Fruit fly (Drosophila melanogaster) whole organism, embryonic: Measurements from ENCODE around the gene Tbcc.

ENCODE experiments used
- Ada2b ChIP-seq: fragments of 200-800 bp; sonication (Bioruptor generic); IDR thresholded peaks from 2 replicates; pipeline ENCODE4 v1.3.6; 2022; ENCODE audit warnings: missing biosample characterization, missing genetic modification characterization
- Adf1 ChIP-seq: fragments of 200-800 bp; sonication (Bioruptor generic); IDR thresholded peaks from 2 replicates; pipeline ENCODE4 v1.3.6; 2022; ENCODE audit warnings: missing biosample characterization, missing genetic modification characterization
- Atf3 ChIP-seq: fragments of 200-800 bp; sonication (Bioruptor generic); optimal IDR thresholded peaks from 3 replicates; lab custom pipeline; 2016; ENCODE audit warnings: missing biosample characterization, missing genetic modification characterization
- BEAF-32 ChIP-seq: fragments of 200-800 bp; sonication (Bioruptor generic); optimal IDR thresholded peaks from 3 replicates; lab custom pipeline; 2017; ENCODE audit warnings: missing biosample characterization, missing genetic modification characterization, mild to moderate bottlenecking, moderate library complexity, missing genetic modification reagents
- CG11560 ChIP-seq: fragments of 200-800 bp; sonication (Bioruptor generic); IDR thresholded peaks from 3 replicates; pipeline ENCODE4 v1.3.6; 2022; ENCODE audit warnings: missing biosample characterization, missing genetic modification characterization
- CG12659 ChIP-seq: fragments of 200-800 bp; sonication (Bioruptor generic); optimal IDR thresholded peaks from 3 replicates; lab custom pipeline; 2017; ENCODE audit warnings: mild to moderate bottlenecking, missing biosample characterization, missing genetic modification reagents, missing genetic modification characterization
- CG12769 ChIP-seq: fragments of 200-800 bp; sonication (Bioruptor generic); optimal IDR thresholded peaks from 2 replicates; lab custom pipeline; 2019; ENCODE audit warnings: missing biosample characterization, mild to moderate bottlenecking, missing genetic modification characterization, moderate library complexity
- CG16863 ChIP-seq: fragments of 200-800 bp; sonication (Bioruptor generic); optimal IDR thresholded peaks from 3 replicates; lab custom pipeline; 2016; ENCODE audit warnings: missing biosample characterization, missing genetic modification characterization
- CG2116 ChIP-seq: fragments of 200-800 bp; sonication (Bioruptor generic); optimal IDR thresholded peaks from 3 replicates; lab custom pipeline; 2018; ENCODE audit warnings: missing biosample characterization, mild to moderate bottlenecking, missing genetic modification characterization
- CG2875 ChIP-seq: fragments of 200-800 bp; sonication (Bioruptor generic); optimal IDR thresholded peaks from 2 replicates; lab custom pipeline; 2017; ENCODE audit warnings: missing biosample characterization, mild to moderate bottlenecking, missing genetic modification characterization, missing genetic modification reagents
- CG2889 ChIP-seq: fragments of 200-800 bp; sonication (Bioruptor generic); IDR thresholded peaks from 3 replicates; pipeline ENCODE4 v1.3.6; 2022; ENCODE audit warnings: missing biosample characterization, missing genetic modification characterization
- CG30020 ChIP-seq: fragments of 200-800 bp; optimal IDR thresholded peaks from 2 replicates; lab custom pipeline; 2019; ENCODE audit warnings: missing biosample characterization, mild to moderate bottlenecking, missing genetic modification characterization, moderate library complexity
- CG3281 ChIP-seq: fragments of 200-800 bp; sonication (Bioruptor generic); optimal IDR thresholded peaks from 3 replicates; lab custom pipeline; 2017; ENCODE audit warnings: missing biosample characterization, mild to moderate bottlenecking, missing genetic modification characterization
- CG3838 ChIP-seq: fragments of 200-800 bp; sonication (Bioruptor generic); optimal IDR thresholded peaks from 3 replicates; lab custom pipeline; 2016; ENCODE audit warnings: missing biosample characterization, missing genetic modification characterization
- CG4360 ChIP-seq: fragments of 200-800 bp; sonication (Bioruptor generic); IDR thresholded peaks from 2 replicates; pipeline ENCODE4 v1.3.6; 2022; ENCODE audit warnings: missing biosample characterization, missing genetic modification characterization
- CG4730 ChIP-seq: fragments of 200-800 bp; sonication (Bioruptor generic); IDR thresholded peaks from 2 replicates; pipeline ENCODE4 v1.3.6; 2022; ENCODE audit warnings: missing biosample characterization, missing genetic modification characterization
- CG5953 ChIP-seq: fragments of 200-800 bp; sonication (Bioruptor generic); IDR thresholded peaks from 2 replicates; pipeline ENCODE4 v1.3.6; 2022; ENCODE audit warnings: missing biosample characterization, missing genetic modification characterization
- CG9609 ChIP-seq: fragments of 200-800 bp; sonication (Bioruptor generic); optimal IDR thresholded peaks from 3 replicates; lab custom pipeline; 2016; ENCODE audit warnings: missing biosample characterization, missing genetic modification characterization
- Dbx ChIP-seq: fragments of 200-800 bp; sonication (Bioruptor generic); IDR thresholded peaks from 3 replicates; pipeline ENCODE4 v1.3.6; 2022; ENCODE audit warnings: missing biosample characterization, missing genetic modification characterization
- Ets97D ChIP-seq: fragments of 200-800 bp; sonication (Bioruptor generic); optimal IDR thresholded peaks from 3 replicates; lab custom pipeline; 2016; ENCODE audit warnings: missing biosample characterization, missing genetic modification characterization
- Gug ChIP-seq: fragments of 200-800 bp; sonication (Bioruptor generic); IDR thresholded peaks from 4 replicates; pipeline ENCODE4 v1.3.6; 2022; ENCODE audit warnings: missing biosample characterization, missing genetic modification characterization
- HmgD ChIP-seq: fragments of 200-800 bp; sonication (Bioruptor generic); optimal IDR thresholded peaks from 3 replicates; lab custom pipeline; 2016; ENCODE audit warnings: missing biosample characterization, missing genetic modification characterization
- Hmr ChIP-seq: fragments of 200-800 bp; sonication (Bioruptor generic); optimal IDR thresholded peaks from 3 replicates; lab custom pipeline; 2017; ENCODE audit warnings: mild to moderate bottlenecking, missing biosample characterization, missing genetic modification reagents, missing genetic modification characterization
- Lim3 ChIP-seq: fragments of 200-800 bp; sonication (Bioruptor generic); IDR thresholded peaks from 2 replicates; pipeline ENCODE4 v1.3.6; 2022; ENCODE audit warnings: missing biosample characterization, missing genetic modification characterization
- MESR4 ChIP-seq: fragments of 200-800 bp; sonication (Bioruptor generic); optimal IDR thresholded peaks from 2 replicates; lab custom pipeline; 2018; ENCODE audit warnings: missing biosample characterization, mild to moderate bottlenecking, missing genetic modification characterization, moderate library complexity
- NC2α ChIP-seq: fragments of 200-800 bp; sonication (Bioruptor generic); optimal IDR thresholded peaks from 2 replicates; lab custom pipeline; 2016; ENCODE audit warnings: missing biosample characterization, missing genetic modification characterization
- NC2β ChIP-seq: fragments of 200-800 bp; sonication (Bioruptor generic); optimal IDR thresholded peaks from 2 replicates; lab custom pipeline; 2016; ENCODE audit warnings: missing biosample characterization, missing genetic modification characterization
- NK7.1 ChIP-seq: fragments of 200-800 bp; sonication (Bioruptor generic); optimal IDR thresholded peaks from 3 replicates; lab custom pipeline; 2016; ENCODE audit warnings: missing biosample characterization, missing genetic modification characterization
- Sry-β ChIP-seq: fragments of 200-800 bp; sonication (Bioruptor generic); optimal IDR thresholded peaks from 2 replicates; lab custom pipeline; 2018; ENCODE audit warnings: missing biosample characterization, mild to moderate bottlenecking, missing genetic modification characterization, moderate library complexity
- Sry-δ ChIP-seq: fragments of 200-800 bp; sonication (Bioruptor generic); optimal IDR thresholded peaks from 2 replicates; lab custom pipeline; 2016; ENCODE audit warnings: missing biosample characterization, missing genetic modification characterization
- Taf1 ChIP-seq: fragments of 200-800 bp; sonication (Bioruptor generic); IDR thresholded peaks from 2 replicates; pipeline ENCODE4 v1.3.6; 2022; ENCODE audit warnings: missing biosample characterization, missing genetic modification characterization
- Trl ChIP-seq, 3 experiments: fragments of >200 bp in 2 of 3; fragments of 200-800 bp in 1 of 3; sonication (Bioruptor generic) in 1 of 3; optimal IDR thresholded peaks; 2 replicates in 1 of 3; 3 replicates in 2 of 3; lab custom pipeline; 2016 to 2017; ENCODE audit warnings: missing biosample characterization in 1 of 3, missing genetic modification characterization in 1 of 3
- aop ChIP-seq: fragments of 200-800 bp; sonication (Bioruptor generic); IDR thresholded peaks from 2 replicates; pipeline ENCODE4 v1.3.6; 2022; ENCODE audit warnings: missing biosample characterization, missing genetic modification characterization
- bab2 ChIP-seq: fragments of 200-800 bp; sonication (Bioruptor generic); optimal IDR thresholded peaks from 2 replicates; lab custom pipeline; 2016; ENCODE audit warnings: missing biosample characterization, missing genetic modification characterization
- crc ChIP-seq: fragments of 200-800 bp; sonication (Bioruptor generic); optimal IDR thresholded peaks from 2 replicates; lab custom pipeline; 2016; ENCODE audit warnings: missing biosample characterization, missing genetic modification characterization
- crp ChIP-seq, 2 experiments: fragments of 200-800 bp; sonication (Bioruptor generic); optimal IDR thresholded peaks; 2 replicates in 1 of 2; 3 replicates in 1 of 2; lab custom pipeline; 2017; ENCODE audit warnings: missing biosample characterization in 2 of 2, missing genetic modification characterization in 2 of 2, mild to moderate bottlenecking in 1 of 2, moderate library complexity in 1 of 2
- dati ChIP-seq: fragments of 200-800 bp; sonication (Bioruptor generic); IDR thresholded peaks from 2 replicates; pipeline ENCODE4 v1.3.6; 2022; ENCODE audit warnings: missing biosample characterization, missing genetic modification characterization
- en ChIP-seq: fragments of 200-800 bp; sonication (Bioruptor generic); optimal IDR thresholded peaks from 2 replicates; lab custom pipeline; 2016; ENCODE audit warnings: missing biosample characterization, missing genetic modification characterization
- fru ChIP-seq: fragments of >200 bp; optimal IDR thresholded peaks from 2 replicates; lab custom pipeline; 2017
- lbe ChIP-seq: fragments of 200-800 bp; sonication (Bioruptor generic); optimal IDR thresholded peaks from 2 replicates; lab custom pipeline; 2016; ENCODE audit warnings: missing biosample characterization, mild to moderate bottlenecking, missing genetic modification characterization
- lilli ChIP-seq: fragments of 200-800 bp; sonication (Bioruptor generic); optimal IDR thresholded peaks from 3 replicates; lab custom pipeline; 2016; ENCODE audit warnings: missing biosample characterization, missing genetic modification characterization
- lmd ChIP-seq: fragments of 200-800 bp; sonication (Bioruptor generic); IDR thresholded peaks from 2 replicates; pipeline ENCODE4 v1.3.6; 2022; ENCODE audit warnings: missing biosample characterization, missing genetic modification characterization
- nmo ChIP-seq: fragments of 200-800 bp; sonication (Bioruptor generic); optimal IDR thresholded peaks from 2 replicates; lab custom pipeline; 2018; ENCODE audit warnings: missing biosample characterization, mild to moderate bottlenecking, missing genetic modification characterization, moderate library complexity
- nom ChIP-seq: fragments of 200-800 bp; sonication (Bioruptor generic); optimal IDR thresholded peaks from 2 replicates; lab custom pipeline; 2017; ENCODE audit warnings: missing biosample characterization, missing genetic modification characterization, mild to moderate bottlenecking, moderate library complexity, missing genetic modification reagents
- pho ChIP-seq: fragments of 200-800 bp; sonication (Bioruptor generic); optimal IDR thresholded peaks from 2 replicates; lab custom pipeline; 2016; ENCODE audit warnings: missing biosample characterization, missing genetic modification characterization
- pnt ChIP-seq: fragments of 200-800 bp; sonication (Bioruptor generic); optimal IDR thresholded peaks from 3 replicates; lab custom pipeline; 2016; ENCODE audit warnings: missing biosample characterization, missing genetic modification characterization
- pzg ChIP-seq: fragments of 200-800 bp; sonication (Bioruptor generic); optimal IDR thresholded peaks from 3 replicates; lab custom pipeline; 2018; ENCODE audit warnings: missing biosample characterization, mild to moderate bottlenecking, missing genetic modification characterization, moderate library complexity
- rib ChIP-seq: fragments of 200-800 bp; sonication (Bioruptor generic); IDR thresholded peaks from 2 replicates; pipeline ENCODE4 v1.3.6; 2022; ENCODE audit warnings: missing biosample characterization, missing genetic modification characterization
- scrt ChIP-seq: fragments of 200-800 bp; sonication (Bioruptor generic); optimal IDR thresholded peaks from 2 replicates; lab custom pipeline; 2018; ENCODE audit warnings: missing biosample characterization, mild to moderate bottlenecking, missing genetic modification characterization, moderate library complexity
- toy ChIP-seq: fragments of 200-800 bp; sonication (Bioruptor generic); IDR thresholded peaks from 2 replicates; pipeline ENCODE4 v1.3.6; 2022; ENCODE audit warnings: missing biosample characterization, missing genetic modification characterization
- trem ChIP-seq: fragments of 200-800 bp; optimal IDR thresholded peaks from 3 replicates; lab custom pipeline; 2019; ENCODE audit warnings: missing biosample characterization, mild to moderate bottlenecking, missing genetic modification characterization, moderate library complexity
- ttk ChIP-seq: fragments of 200-800 bp; sonication (Bioruptor generic); IDR thresholded peaks from 2 replicates; pipeline ENCODE4 v2.1.2; 2022; ENCODE audit warnings: missing biosample characterization, missing genetic modification characterization
- vvl ChIP-seq: fragments of 200-800 bp; sonication (Bioruptor generic); IDR thresholded peaks from 2 replicates; pipeline ENCODE4 v1.3.6; 2022; ENCODE audit warnings: missing biosample characterization, missing genetic modification characterization

Gene Tbcc

dm6 chr2L:4197913-4198319 is 10.3 kb upstream of the Tbcc start, which contains the start of gene Naprt (continued):
- TF ChIP-seq CG3838 (GFP tag; lab: Kevin White, UChicago) (no peak), Hmr (peak; percentile 5), Trl (optimal IDR thresholded peaks at IDR 0.05; lab: Kevin White, UChicago) (no peak), Trl (GFP tag; optimal IDR thresholded peaks at IDR 0.05; lab: Kevin White, UChicago) (no peak), CG2116 (peak; percentile 21), CG4360 (GFP tag; lab: Robert Waterston, UW) (no peak), Taf1 (no peak), pzg (GFP tag; lab: Kevin White, UChicago) (peak; percentile 48), crc (no peak), Ada2b (no peak), pnt (GFP tag; lab: Kevin White, UChicago) (no peak), Sry-δ (no peak), fru (lab: Kevin White, UChicago) (no peak), HmgD (GFP tag; lab: Kevin White, UChicago) (no peak), Atf3 (no peak), nom (no peak), CG5953 (GFP tag; lab: Robert Waterston, UW) (no peak), MESR4 (GFP tag; lab: Kevin White, UChicago) (peak; percentile 32), BEAF-32 (GFP tag; lab: Kevin White, UChicago) (peak; percentile 0), Sry-β (GFP tag; lab: Kevin White, UChicago) (peak; percentile 97), lbe (GFP tag; lab: Kevin White, UChicago) (no peak), CG30020 (tag; lab: Kevin White, UChicago) (no peak), aop (GFP tag; lab: Robert Waterston, UW) (no peak), CG12659 (GFP tag; lab: Kevin White, UChicago) (peak; percentile 28), CG2889 (GFP tag; lab: Robert Waterston, UW) (no peak), crp (GFP tag; optimal IDR thresholded peaks at IDR 0.05; lab: Kevin White, UChicago) (peak; percentile 52 to 92), Lim3 (GFP tag; lab: Robert Waterston, UW) (no peak), Ets97D (no peak), vvl (GFP tag; lab: Robert Waterston, UW) (no peak), CG11560 (tag; lab: Robert Waterston, UW) (no peak), nmo (GFP tag; lab: Kevin White, UChicago) (peak; percentile 48), pho (GFP tag; lab: Kevin White, UChicago) (peak; percentile 16), en (no peak), CG12769 (tag; lab: Kevin White, UChicago) (no peak), dati (no peak), NC2β (GFP tag; lab: Kevin White, UChicago) (no peak), toy (GFP tag; lab: Robert Waterston, UW) (no peak), NC2α (GFP tag; lab: Kevin White, UChicago) (no peak), ttk (GFP tag; lab: Robert Waterston, UW) (no peak), NK7.1 (GFP tag; lab: Kevin White, UChicago) (no peak), CG3281 (GFP tag; lab: Kevin White, UChicago) (no peak), CG4730 (no peak), CG2875 (GFP tag; lab: Kevin White, UChicago) (no peak), rib (GFP tag; lab: Robert Waterston, UW) (no peak), Gug (no peak), Dbx (GFP tag; lab: Robert Waterston, UW) (no peak), bab2 (no peak), scrt (GFP tag; lab: Kevin White, UChicago) (no peak), CG16863 (no peak), Adf1 (GFP tag; lab: Robert Waterston, UW) (no peak), CG9609 (GFP tag; lab: Kevin White, UChicago) (no peak), trem (tag; lab: Kevin White, UChicago) (peak; percentile 35), lmd (GFP tag; lab: Robert Waterston, UW) (no peak), lilli (GFP tag; lab: Kevin White, UChicago) (no peak)
